Worm (Caenorhabditis elegans): Measurements from ENCODE around the gene idpp-8.
A peak's percentile ranks its signal among the peaks of the same experiment; 100 is the strongest.

Gene idpp-8

ce11 chrII:10300082-10300749, 15.1 kb upstream of the idpp-8 start, which contains the start of gene nep-26 (continued):
- TF ChIP-seq F13H6.1 (tag; optimal IDR thresholded peaks at IDR 0.05): peak; percentile 70
- no peak for TF ChIP-seq ztf-1 (GFP tag; conservative IDR thresholded peaks at IDR 0.05)
- no peak for TF ChIP-seq mbf-1 (tag; optimal IDR thresholded peaks at IDR 0.05)
- no peak for TF ChIP-seq mdl-1 (tag; optimal IDR thresholded peaks at IDR 0.05)
- no peak for TF ChIP-seq nhr-25 (tag; optimal IDR thresholded peaks at IDR 0.05)
- TF ChIP-seq lsy-2 (tag; optimal IDR thresholded peaks at IDR 0.05): peak in 1 of 2 experiments; percentile 66
- TF ChIP-seq egl-27 (tag; optimal IDR thresholded peaks at IDR 0.05): no peak
- no peak for TF ChIP-seq nhr-10 (tag; optimal IDR thresholded peaks at IDR 0.05)
- no peak for TF ChIP-seq nhr-237 (tag; optimal IDR thresholded peaks at IDR 0.05)
- no peak for TF ChIP-seq nhr-12 (tag; optimal IDR thresholded peaks at IDR 0.05)
- TF ChIP-seq blmp-1 (tag; optimal IDR thresholded peaks at IDR 0.05; ENCODE audit: insufficient read depth): no peak
- no peak for TF ChIP-seq nhr-23 (tag; optimal IDR thresholded peaks at IDR 0.05)
- TF ChIP-seq unc-62 (GFP tag; optimal IDR thresholded peaks at IDR 0.05): no peak

DNA sequence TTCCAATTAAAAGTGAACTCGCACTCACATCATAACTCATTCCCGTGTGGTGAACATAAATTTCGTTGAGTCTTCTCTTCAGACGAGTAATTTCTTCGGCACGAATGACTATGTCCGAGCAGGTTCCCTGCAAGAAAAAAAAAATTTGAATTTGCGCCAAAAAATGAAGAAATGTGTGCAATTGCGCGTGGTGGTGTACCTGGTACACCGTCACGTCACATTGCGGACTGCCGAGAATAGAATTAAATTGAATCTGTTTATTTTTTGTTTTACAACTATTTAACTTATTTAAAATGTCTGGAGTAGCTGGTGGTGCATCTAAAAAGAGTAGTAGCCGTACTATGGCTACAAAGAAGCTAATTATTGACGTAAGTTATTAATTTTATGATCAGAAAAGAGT, 14.4 kb upstream of the idpp-8 start, which contains the start of gene mdt-22:
Gene mdt-22 (plus strand): TSS at position 263 of the 400 bp plus-strand sequence.
- TF ChIP-seq R02D3.7 (tag; optimal IDR thresholded peaks at IDR 0.05) (peak; percentile 26), F13H6.1 (tag; optimal IDR thresholded peaks at IDR 0.05) (peak; percentile 78), mdl-1 (tag; optimal IDR thresholded peaks at IDR 0.05) (no peak), mbf-1 (tag; optimal IDR thresholded peaks at IDR 0.05) (no peak), nhr-129 (tag; optimal IDR thresholded peaks at IDR 0.05) (peak; percentile 82), crh-2 (tag; optimal IDR thresholded peaks at IDR 0.05) (peak; percentile 74), nhr-6 (tag; optimal IDR thresholded peaks at IDR 0.05) (peak; percentile 55), unc-39 (tag; optimal IDR thresholded peaks at IDR 0.05) (no peak), elt-1 (tag; optimal IDR thresholded peaks at IDR 0.05) (no peak), sem-4 (tag; optimal IDR thresholded peaks at IDR 0.05) (no peak), unc-62 (GFP tag; optimal IDR thresholded peaks at IDR 0.05) (no peak), ztf-11 (tag; optimal IDR thresholded peaks at IDR 0.05) (no peak), Y55F3AM.14 (GFP tag; optimal IDR thresholded peaks at IDR 0.05) (peak; percentile 4), nhr-21 (tag; optimal IDR thresholded peaks at IDR 0.05) (peak; percentile 46), lin-13 (GFP tag; optimal IDR thresholded peaks at IDR 0.05) (peak; percentile 77), dmd-4 (tag; optimal IDR thresholded peaks at IDR 0.05) (no peak), sma-9 (GFP tag; optimal IDR thresholded peaks at IDR 0.05) (peak; percentile 74), sma-9 (tag; optimal IDR thresholded peaks at IDR 0.05) (no peak), fos-1 (tag; optimal IDR thresholded peaks at IDR 0.05) (peak; percentile 52), lin-39 (tag; optimal IDR thresholded peaks at IDR 0.05) (no peak), nhr-237 (tag; optimal IDR thresholded peaks at IDR 0.05) (no peak), nhr-23 (tag; optimal IDR thresholded peaks at IDR 0.05) (no peak), elt-3 (tag; optimal IDR thresholded peaks at IDR 0.05) (no peak), egl-27 (tag; optimal IDR thresholded peaks at IDR 0.05) (peak; percentile 46), lsy-2 (tag; optimal IDR thresholded peaks at IDR 0.05) (peak; percentile 79 to 84), gmeb-1 (tag; optimal IDR thresholded peaks at IDR 0.05) (peak; percentile 94), mab-5 (tag; optimal IDR thresholded peaks at IDR 0.05) (no peak), snpc-4 (tag; optimal IDR thresholded peaks at IDR 0.05) (peak; percentile 45), ceh-16 (tag; optimal IDR thresholded peaks at IDR 0.05) (no peak), ztf-4 (tag; optimal IDR thresholded peaks at IDR 0.05) (no peak), aly-2 (tag; optimal IDR thresholded peaks at IDR 0.05) (no peak), zag-1 (tag; optimal IDR thresholded peaks at IDR 0.05) (peak; percentile 33), blmp-1 (tag; optimal IDR thresholded peaks at IDR 0.05; ENCODE audit: insufficient read depth) (no peak), alr-1 (tag; optimal IDR thresholded peaks at IDR 0.05) (no peak), C34F6.9 (tag; optimal IDR thresholded peaks at IDR 0.05) (peak; percentile 84), unc-55 (GFP tag; optimal IDR thresholded peaks at IDR 0.05) (peak; percentile 91), ceh-82 (tag; optimal IDR thresholded peaks at IDR 0.05) (no peak), skn-1 (tag; optimal IDR thresholded peaks at IDR 0.05) (no peak), nhr-25 (tag; optimal IDR thresholded peaks at IDR 0.05) (peak; percentile 27), nhr-77 (tag; optimal IDR thresholded peaks at IDR 0.05) (no peak), peb-1 (tag; optimal IDR thresholded peaks at IDR 0.05) (no peak), ZK546.5 (tag; optimal IDR thresholded peaks at IDR 0.05) (peak; percentile 2), ztf-1 (GFP tag; conservative IDR thresholded peaks at IDR 0.05) (no peak), lin-11 (tag; optimal IDR thresholded peaks at IDR 0.05) (peak; percentile 81), ama-1 (optimal IDR thresholded peaks at IDR 0.05) (no peak), nhr-12 (tag; optimal IDR thresholded peaks at IDR 0.05) (no peak), nhr-10 (tag; optimal IDR thresholded peaks at IDR 0.05) (no peak), sma-3 (GFP tag; optimal IDR thresholded peaks at IDR 0.05) (peak; percentile 62), nhr-11 (tag; optimal IDR thresholded peaks at IDR 0.05) (no peak)

All from whole organism, L2 larva.